Fruit fly (Drosophila melanogaster): ENCODE measurements around the gene sev.

sev gene

DNA sequence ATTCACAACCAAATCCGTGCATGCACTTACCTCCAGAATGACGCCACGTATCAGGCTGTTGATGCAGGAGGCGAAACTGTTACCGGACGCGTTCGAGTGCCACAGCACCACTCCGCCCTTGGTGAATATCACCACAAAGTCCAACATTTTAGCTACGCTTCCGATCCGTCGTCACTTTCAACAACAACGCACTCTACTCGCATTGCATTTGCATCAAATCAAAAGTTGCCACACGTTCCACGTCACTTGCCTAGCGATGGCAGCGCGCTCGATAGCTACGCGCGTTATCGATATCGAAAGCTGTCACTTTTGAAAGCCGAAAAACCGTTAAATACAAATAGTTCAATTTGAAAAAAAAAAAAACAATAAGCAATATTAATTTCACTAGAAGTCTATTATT is 42.7 kb upstream of the sev start, which contains the start of gene SrpRalpha (continued):
- TF ChIP-seq Xbp1 (GFP tag; optimal IDR thresholded peaks at IDR 0.05) (peak; percentile 56), Dfd (GFP tag; optimal IDR thresholded peaks at IDR 0.05) (no peak), unc-4 (GFP tag; IDR thresholded peaks at IDR 0.05; ENCODE audit: partially characterized antibody) (peak; percentile 47; the same call in 1 of the 2 replicates), HLH4C (GFP tag; IDR thresholded peaks at IDR 0.05; ENCODE audit: partially characterized antibody) (peak; percentile 57; the same call in 2 of the 3 replicates), bowl (GFP tag; IDR thresholded peaks at IDR 0.05) (no peak), dpn (GFP tag; optimal IDR thresholded peaks at IDR 0.05) (no peak), CG30431 (GFP tag; optimal IDR thresholded peaks at IDR 0.05) (no peak), Bteb2 (GFP tag; optimal IDR thresholded peaks at IDR 0.05) (no peak), nom (GFP tag; optimal IDR thresholded peaks at IDR 0.05) (peak; percentile 14), twi (tag; optimal IDR thresholded peaks at IDR 0.05) (no peak), crp (GFP tag; optimal IDR thresholded peaks at IDR 0.05) (no peak), Eip74EF (GFP tag; optimal IDR thresholded peaks at IDR 0.05) (no peak), MESR4 (GFP tag; optimal IDR thresholded peaks at IDR 0.05) (peak; percentile 84), Jarid2 (GFP tag; optimal IDR thresholded peaks at IDR 0.05) (no peak), Camta (GFP tag; optimal IDR thresholded peaks at IDR 0.05) (no peak), Ets65A (GFP tag) (no peak), zen2 (GFP tag; IDR thresholded peaks at IDR 0.05; ENCODE audit: partially characterized antibody) (peak; percentile 5; the same call in 2 of the 3 replicates), unpg (GFP tag; optimal IDR thresholded peaks at IDR 0.05) (no peak), shn (GFP tag; optimal IDR thresholded peaks at IDR 0.05) (no peak), pum (GFP tag; optimal IDR thresholded peaks at IDR 0.05) (no peak), Pdp1 (GFP tag; optimal IDR thresholded peaks at IDR 0.05) (peak in 1 of 2 experiments; percentile 5), dm (GFP tag; optimal IDR thresholded peaks at IDR 0.05) (peak; percentile 3), Med (GFP tag) (peak; percentile 71), zfh2 (GFP tag; optimal IDR thresholded peaks at IDR 0.05) (no peak), nerfin-2 (GFP tag; IDR thresholded peaks at IDR 0.05; ENCODE audit: partially characterized antibody) (peak; percentile 29; the same call in 1 of the 2 replicates), CG1529 (GFP tag; optimal IDR thresholded peaks at IDR 0.05) (no peak), ac (GFP tag; optimal IDR thresholded peaks at IDR 0.05) (no peak), CoRest (tag; optimal IDR thresholded peaks at IDR 0.05) (no peak), Sry-δ (GFP tag; optimal IDR thresholded peaks at IDR 0.05) (peak; percentile 84)

- TF ChIP-seq jing (GFP tag; optimal IDR thresholded peaks at IDR 0.05) (no peak), gfzf (GFP tag; optimal IDR thresholded peaks at IDR 0.05) (peak; percentile 40), D (optimal IDR thresholded peaks at IDR 0.05) (no peak), D (GFP tag; optimal IDR thresholded peaks at IDR 0.05) (no peak), C15 (GFP tag; IDR thresholded peaks at IDR 0.05) (no peak), stwl (tag; optimal IDR thresholded peaks at IDR 0.05) (peak; percentile 53), en (GFP tag; optimal IDR thresholded peaks at IDR 0.05) (no peak), sim (GFP tag; IDR thresholded peaks at IDR 0.05) (no peak), CG6689 (GFP tag; IDR thresholded peaks at IDR 0.05) (0 out of 2 replicates have a peak, but pooled peaks have one; percentile 12), ind (GFP tag; optimal IDR thresholded peaks at IDR 0.05) (no peak), CG30020 (tag; optimal IDR thresholded peaks at IDR 0.05) (peak; percentile 27), Hmx (GFP tag; optimal IDR thresholded peaks at IDR 0.05) (no peak), CG13287 (GFP tag; IDR thresholded peaks at IDR 0.05; ENCODE audit: partially characterized antibody) (peak; percentile 78), eve (GFP tag; optimal IDR thresholded peaks at IDR 0.05) (no peak), CG2712 (tag; optimal IDR thresholded peaks at IDR 0.05) (peak; percentile 34), nerfin-2 (GFP tag; IDR thresholded peaks at IDR 0.05; ENCODE audit: partially characterized antibody) (peak; percentile 47; the same call in 1 of the 2 replicates), E2f2 (GFP tag; IDR thresholded peaks at IDR 0.05) (0 out of 2 replicates have a peak, but pooled peaks have one; percentile 6), insv (GFP tag; optimal IDR thresholded peaks at IDR 0.05) (peak; percentile 66 to 96), CG14860 (GFP tag; IDR thresholded peaks at IDR 0.05; ENCODE audit: partially characterized antibody) (peak; percentile 82; the same call in 2 of the 3 replicates), vfl (GFP tag; optimal IDR thresholded peaks at IDR 0.05) (no peak), sens (GFP tag) (peak; percentile 83), dpn (GFP tag; optimal IDR thresholded peaks at IDR 0.05) (peak in 1 of 2 experiments; percentile 24)
These were observed 38.8 kb upstream of the sev start, which contains the start of gene Rpt3 for dm6 chrX:11124749-11125508. Gene Rpt3, plus strand, starts transcription at chrX:11125101.
